Worm (Caenorhabditis elegans) whole organism, midembryonic: ENCODE measurements around the gene sra-28.

ENCODE experiments used
- T22C8.4 ChIP-seq: fragments of 200-800 bp; sonication (Bioruptor generic); IDR thresholded peaks from 2 replicates; pipeline ENCODE4 v1.3.6; 2022; ENCODE audit warnings: missing genetic modification characterization, missing compliant biosample characterization
- cog-1 ChIP-seq: sonication (generic microtip); optimal IDR thresholded peaks from 2 replicates; lab custom pipeline; 2016; ENCODE audit warnings: missing genetic modification characterization, missing compliant biosample characterization
- flt-1 ChIP-seq: fragments of 200-800 bp; sonication (Bioruptor generic); IDR thresholded peaks from 2 replicates; pipeline ENCODE4 v1.3.6; 2022; ENCODE audit warnings: missing genetic modification characterization, missing compliant biosample characterization
- klf-2 ChIP-seq: fragments of 200-800 bp; sonication (Bioruptor generic); conservative IDR thresholded peaks from 2 replicates; pipeline ENCODE4 v1.3.6; 2022; ENCODE audit warnings: missing genetic modification reagents, missing genetic modification characterization, missing compliant biosample characterization
- med-1 ChIP-seq: sonication (generic microtip); optimal IDR thresholded peaks from 2 replicates; lab custom pipeline; 2017; ENCODE audit warnings: missing genetic modification characterization, mild to moderate bottlenecking, missing compliant biosample characterization, antibody characterized with exemption, missing genetic modification reagents; ENCODE audit not compliant: insufficient read depth
- ref-1 ChIP-seq: fragments of 200-800 bp; sonication (Bioruptor generic); conservative IDR thresholded peaks from 2 replicates; pipeline ENCODE4 v1.3.6; 2022; ENCODE audit warnings: missing genetic modification reagents, missing genetic modification characterization, missing compliant biosample characterization
- tab-1 ChIP-seq: fragments of 200-800 bp; sonication (Bioruptor generic); IDR thresholded peaks from 2 replicates; pipeline ENCODE4 v1.3.6; 2022; ENCODE audit warnings: missing genetic modification characterization, missing compliant biosample characterization
- ztf-23 ChIP-seq: fragments of 200-800 bp; sonication (Bioruptor generic); IDR thresholded peaks from 2 replicates; pipeline ENCODE4 v1.3.6; 2022; ENCODE audit warnings: missing genetic modification reagents, missing genetic modification characterization, missing compliant biosample characterization
- ztf-29 ChIP-seq: fragments of 200-800 bp; sonication (Bioruptor generic); IDR thresholded peaks from 2 replicates; pipeline ENCODE4 v1.3.6; 2022; ENCODE audit warnings: missing genetic modification reagents, missing genetic modification characterization, missing compliant biosample characterization

DNA sequence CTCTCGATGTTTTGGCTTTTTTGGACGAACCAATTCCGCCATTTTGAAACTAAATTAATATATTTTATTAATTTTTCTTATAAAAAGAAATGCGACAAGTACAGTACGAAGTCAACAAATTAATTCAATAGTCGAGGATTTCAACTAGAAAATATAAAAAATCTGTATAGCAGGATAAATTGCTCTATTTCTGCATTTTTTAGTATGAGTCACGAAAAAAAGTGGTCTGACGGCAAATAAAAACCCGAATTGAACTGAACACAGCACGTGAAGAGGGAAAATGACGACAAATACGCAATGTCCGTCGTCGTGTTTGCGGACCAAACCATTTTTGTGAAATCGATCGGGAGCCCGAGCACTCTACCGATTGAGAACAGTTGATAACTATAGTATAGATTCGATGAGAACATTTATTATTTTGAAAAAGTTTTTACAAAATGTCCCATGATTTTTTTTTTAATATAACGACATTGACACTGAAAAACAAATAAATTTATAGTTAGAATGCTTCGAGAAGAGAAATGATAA, 35.8 kb upstream of the sra-28 start, which contains the start of gene epg-5:
- TF ChIP-seq T22C8.4: peak; percentile 51; the same call in 1 of the 2 replicates
- TF ChIP-seq flt-1: no peak
- no peak for TF ChIP-seq klf-2
- TF ChIP-seq ref-1 (GFP tag; lab: Robert Waterston, UW): no peak
- TF ChIP-seq ztf-29 (GFP tag; lab: Robert Waterston, UW): no peak
- TF ChIP-seq tab-1 (GFP tag; lab: Robert Waterston, UW): no peak
- no peak for TF ChIP-seq med-1
- no peak for TF ChIP-seq cog-1
- no peak for TF ChIP-seq ztf-23 (GFP tag; lab: Robert Waterston, UW)
